Fruit fly (Drosophila melanogaster): ENCODE data around the gene Gr36c.
A peak's percentile ranks its signal among the peaks of the same experiment; 100 is the strongest.

Gr36c gene

dm6 chr2L:17181638-17182037 is 1.5 kb downstream of the Gr36c start, which contains the start of gene Grl36a:
Grl36a (plus strand) TSS chr2L:17181938.
- TF ChIP-seq gl (tag; optimal IDR thresholded peaks at IDR 0.05) = no peak
- no peak for TF ChIP-seq CG17806 (tag; optimal IDR thresholded peaks at IDR 0.05)
- no peak for TF ChIP-seq CG9948 (tag; optimal IDR thresholded peaks at IDR 0.05)

DNA sequence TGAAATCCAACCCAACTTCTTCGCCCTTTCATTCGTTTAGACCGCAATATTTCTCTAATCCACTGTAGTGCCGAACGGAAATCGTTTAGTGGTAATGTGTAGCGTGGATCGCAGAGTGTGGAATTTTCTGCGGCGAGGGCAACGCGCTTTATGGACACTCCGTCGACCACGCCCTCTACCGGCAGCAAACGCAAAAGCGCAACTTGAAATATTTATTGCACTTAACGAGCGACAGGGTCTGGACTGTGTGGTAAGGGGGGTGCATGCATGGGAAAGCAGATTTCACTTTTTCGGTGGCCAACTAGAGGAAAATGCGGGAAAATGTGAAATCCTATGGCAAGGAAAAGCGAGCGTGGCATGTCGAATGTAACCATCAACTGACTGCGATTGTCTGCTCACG is 15.1 kb downstream of the Gr36c start:
- no peak for TF ChIP-seq CG12605 (GFP tag; IDR thresholded peaks at IDR 0.05)
- TF ChIP-seq fd96Ca (GFP tag; IDR thresholded peaks at IDR 0.05) = no peak
- TF ChIP-seq CG13204 (GFP tag; optimal IDR thresholded peaks at IDR 0.05) = no peak
- TF ChIP-seq Pif1B (GFP tag; optimal IDR thresholded peaks at IDR 0.05) = no peak
- TF ChIP-seq Snoo (tag; optimal IDR thresholded peaks at IDR 0.05) = no peak
- no peak for TF ChIP-seq rn (GFP tag; IDR thresholded peaks at IDR 0.05)
- no peak for TF ChIP-seq CG8159 (tag; optimal IDR thresholded peaks at IDR 0.05)
- no peak for TF ChIP-seq CG34367 (tag; optimal IDR thresholded peaks at IDR 0.05)

- TF ChIP-seq CG12605 (GFP tag; IDR thresholded peaks at IDR 0.05) (no peak), Pif1A (GFP tag; optimal IDR thresholded peaks at IDR 0.05) (no peak), rn (GFP tag; IDR thresholded peaks at IDR 0.05) (no peak), CG14655 (GFP tag; optimal IDR thresholded peaks at IDR 0.05) (no peak), Ets98B (GFP tag; IDR thresholded peaks at IDR 0.05) (no peak)
Measured at dm6 chr2L:17201777-17202176, 21.6 kb downstream of the Gr36c start.

- TF ChIP-seq CG4496 (GFP tag; IDR thresholded peaks at IDR 0.05) = no peak
Measured at dm6 chr2L:17203833-17204232, 23.7 kb downstream of the Gr36c start.

- TF ChIP-seq CG9948 (tag; optimal IDR thresholded peaks at IDR 0.05) = peak; percentile 14
- TF ChIP-seq rn (GFP tag; IDR thresholded peaks at IDR 0.05) = no peak
- peak; percentile 16 for TF ChIP-seq CG15710 (tag; optimal IDR thresholded peaks at IDR 0.05)
- TF ChIP-seq EcR (GFP tag; optimal IDR thresholded peaks at IDR 0.05) = no peak
- TF ChIP-seq CG8159 (tag; optimal IDR thresholded peaks at IDR 0.05) = peak; percentile 45
- no peak for TF ChIP-seq Snoo (tag; optimal IDR thresholded peaks at IDR 0.05)
- TF ChIP-seq CG34367 (tag; optimal IDR thresholded peaks at IDR 0.05) = peak; percentile 2
Measured at dm6 chr2L:17207072-17207471, 26.9 kb downstream of the Gr36c start.

- TF ChIP-seq CG14655 (GFP tag; optimal IDR thresholded peaks at IDR 0.05) (peak; percentile 37), CG8159 (tag; optimal IDR thresholded peaks at IDR 0.05) (peak; percentile 52), CG34367 (tag; optimal IDR thresholded peaks at IDR 0.05) (no peak), CG15710 (tag; optimal IDR thresholded peaks at IDR 0.05) (peak; percentile 29), Ets98B (GFP tag; IDR thresholded peaks at IDR 0.05) (no peak), CG9948 (tag; optimal IDR thresholded peaks at IDR 0.05) (peak; percentile 9)
Measured at dm6 chr2L:17216847-17217246, 36.7 kb downstream of the Gr36c start.

dm6 chr2L:17221462-17221861 is 41.3 kb downstream of the Gr36c start:
- TF ChIP-seq CG8301 (tag; optimal IDR thresholded peaks at IDR 0.05) (no peak), Pif1B (GFP tag; optimal IDR thresholded peaks at IDR 0.05) (no peak)

DNA sequence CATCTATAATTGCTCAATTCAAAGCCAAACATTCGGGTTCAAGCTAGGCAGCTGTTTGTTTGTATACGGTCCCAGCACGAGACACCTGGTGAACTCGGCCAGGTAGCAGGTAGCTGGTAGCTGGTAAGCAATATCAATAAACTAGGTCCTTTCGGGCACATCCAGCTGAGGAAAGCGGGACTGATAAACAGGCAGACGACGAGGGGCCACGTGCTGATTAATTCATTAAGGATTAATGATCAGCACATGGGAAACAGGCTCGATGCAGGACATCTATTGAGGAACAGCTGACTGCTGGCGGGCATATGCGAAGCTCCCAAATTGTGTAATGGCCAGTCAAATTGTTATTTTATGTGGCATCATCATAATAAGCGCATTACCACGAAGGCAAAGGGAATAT is 42.0 kb downstream of the Gr36c start:
- TF ChIP-seq CG8159 (tag; optimal IDR thresholded peaks at IDR 0.05) (no peak), EcR (GFP tag; optimal IDR thresholded peaks at IDR 0.05) (no peak), CG12605 (GFP tag; IDR thresholded peaks at IDR 0.05) (no peak), Pif1A (GFP tag; optimal IDR thresholded peaks at IDR 0.05) (no peak), CG13204 (GFP tag; optimal IDR thresholded peaks at IDR 0.05) (no peak), CG34367 (tag; optimal IDR thresholded peaks at IDR 0.05) (no peak), CG32121 (GFP tag; IDR thresholded peaks at IDR 0.05) (no peak), fd96Ca (GFP tag; IDR thresholded peaks at IDR 0.05) (no peak), Pif1B (GFP tag; optimal IDR thresholded peaks at IDR 0.05) (no peak), CG15710 (tag; optimal IDR thresholded peaks at IDR 0.05) (no peak), CG17806 (tag; optimal IDR thresholded peaks at IDR 0.05) (no peak), Ets98B (GFP tag; IDR thresholded peaks at IDR 0.05) (no peak), CG4496 (GFP tag; IDR thresholded peaks at IDR 0.05) (no peak), CG8301 (tag; optimal IDR thresholded peaks at IDR 0.05) (no peak), D1 (tag; optimal IDR thresholded peaks at IDR 0.05) (no peak), CG9948 (tag; optimal IDR thresholded peaks at IDR 0.05) (no peak)

- no peak for TF ChIP-seq Pif1B (GFP tag; optimal IDR thresholded peaks at IDR 0.05)
- no peak for TF ChIP-seq CG17806 (tag; optimal IDR thresholded peaks at IDR 0.05)
- no peak for TF ChIP-seq rn (GFP tag; IDR thresholded peaks at IDR 0.05)
- TF ChIP-seq CG12605 (GFP tag; IDR thresholded peaks at IDR 0.05) = no peak
- no peak for TF ChIP-seq CG8159 (tag; optimal IDR thresholded peaks at IDR 0.05)
- no peak for TF ChIP-seq CG4496 (GFP tag; IDR thresholded peaks at IDR 0.05)
- TF ChIP-seq CG13204 (GFP tag; optimal IDR thresholded peaks at IDR 0.05) = no peak
- no peak for TF ChIP-seq Snoo (tag; optimal IDR thresholded peaks at IDR 0.05)
- TF ChIP-seq CG14655 (GFP tag; optimal IDR thresholded peaks at IDR 0.05) = no peak
- no peak for TF ChIP-seq CG9948 (tag; optimal IDR thresholded peaks at IDR 0.05)
Measured at dm6 chr2L:17223493-17223892, 43.4 kb downstream of the Gr36c start.

All from whole organism, pupa.